Worm (Caenorhabditis elegans): ENCODE data around the gene srg-16.

Gene srg-16

ce11 chrII:12425644-12426222 is 41.2 kb upstream of the srg-16 start, which contains the start of gene daf-22:
Gene daf-22, minus strand, starts transcription at chrII:12425694.
- TF ChIP-seq let-607 (tag; optimal IDR thresholded peaks at IDR 0.05): peak in 1 of 2 experiments; percentile 23
- TF ChIP-seq mel-28 (tag; optimal IDR thresholded peaks at IDR 0.05; ENCODE audit: borderline replicate concordance): no peak
- TF ChIP-seq B0261.1 (tag; optimal IDR thresholded peaks at IDR 0.05): no peak
- no peak for TF ChIP-seq nfya-1 (tag; optimal IDR thresholded peaks at IDR 0.05; ENCODE audit: borderline replicate concordance, insufficient read depth)
- TF ChIP-seq hmg-20 (GFP tag; IDR thresholded peaks at IDR 0.05): no peak
- TF ChIP-seq dox-1 (GFP tag; IDR thresholded peaks at IDR 0.05): no peak
- TF ChIP-seq lsy-27 (tag; optimal IDR thresholded peaks at IDR 0.05; ENCODE audit: borderline replicate concordance, insufficient read depth): no peak
- TF ChIP-seq nhr-80 (tag; optimal IDR thresholded peaks at IDR 0.05): peak; percentile 78
- no peak for TF ChIP-seq ztf-18 (tag; optimal IDR thresholded peaks at IDR 0.05)
- no peak for TF ChIP-seq F57A8.1 (GFP tag; optimal IDR thresholded peaks at IDR 0.05)
- no peak for TF ChIP-seq Y67H2A.10 (GFP tag; conservative IDR thresholded peaks at IDR 0.05)
- TF ChIP-seq B0336.3 (GFP tag; IDR thresholded peaks at IDR 0.05): no peak
- TF ChIP-seq egl-18 (GFP tag; IDR thresholded peaks at IDR 0.05): no peak
- no peak for TF ChIP-seq K12H6.12 (tag; optimal IDR thresholded peaks at IDR 0.05)
- no peak for TF ChIP-seq ceh-91 (GFP tag; IDR thresholded peaks at IDR 0.05)

ce11 chrII:12429743-12430142 is 37.2 kb upstream of the srg-16 start, which contains the start of gene Y57A10C.8:
Gene Y57A10C.8, minus strand, starts transcription at chrII:12429843.
- TF ChIP-seq mcd-1 (GFP tag; IDR thresholded peaks at IDR 0.05) (no peak), mes-4 (tag; optimal IDR thresholded peaks at IDR 0.05) (no peak), let-607 (tag; optimal IDR thresholded peaks at IDR 0.05) (no peak), F55B11.4 (tag; optimal IDR thresholded peaks at IDR 0.05; ENCODE audit: borderline replicate concordance, insufficient read depth) (no peak), dpl-1 (GFP tag; optimal IDR thresholded peaks at IDR 0.05) (no peak), B0035.1 (tag; optimal IDR thresholded peaks at IDR 0.05) (no peak), K12H6.12 (tag; optimal IDR thresholded peaks at IDR 0.05) (no peak), madf-8 (GFP tag; conservative IDR thresholded peaks at IDR 0.05) (no peak), atf-7 (tag; optimal IDR thresholded peaks at IDR 0.05) (no peak), zfh-2 (GFP tag; conservative IDR thresholded peaks at IDR 0.05) (no peak), efl-1 (GFP tag; optimal IDR thresholded peaks at IDR 0.05) (no peak), Y95B8A.8 (GFP tag; IDR thresholded peaks at IDR 0.05) (no peak)

ce11 chrII:12432356-12432755 is 34.6 kb upstream of the srg-16 start, which contains the start of gene dct-12:
Gene dct-12, minus strand, starts transcription at chrII:12432456.
- TF ChIP-seq ceh-91 (GFP tag; IDR thresholded peaks at IDR 0.05): no peak
- TF ChIP-seq snpc-4 (GFP tag; optimal IDR thresholded peaks at IDR 0.05): no peak
- TF ChIP-seq snpc-4 (tag; optimal IDR thresholded peaks at IDR 0.05): peak in 1 of 4 experiments; percentile 35

ce11 chrII:12435202-12435872 is 31.6 kb upstream of the srg-16 start:
- TF ChIP-seq attf-3 (GFP tag; conservative IDR thresholded peaks at IDR 0.05) (no peak), nhr-90 (tag; optimal IDR thresholded peaks at IDR 0.05) (no peak), tbp1 (GFP tag; optimal IDR thresholded peaks at IDR 0.05) (peak; percentile 87), F33H1.4 (GFP tag; IDR thresholded peaks at IDR 0.05) (peak; percentile 22; the same call in 1 of the 2 replicates), ceh-100 (GFP tag; IDR thresholded peaks at IDR 0.05) (no peak), C17E4.6 (GFP tag; IDR thresholded peaks at IDR 0.05) (no peak), hmg-1.2 (GFP tag; IDR thresholded peaks at IDR 0.05) (peak; percentile 23; the same call in 1 of the 2 replicates), hrde-1 (tag; optimal IDR thresholded peaks at IDR 0.05; ENCODE audit: borderline replicate concordance) (no peak), xnd-1 (tag; optimal IDR thresholded peaks at IDR 0.05) (no peak), B0261.1 (tag; optimal IDR thresholded peaks at IDR 0.05) (peak; percentile 61), T07F8.4 (tag; optimal IDR thresholded peaks at IDR 0.05) (no peak), ztf-22 (GFP tag; optimal IDR thresholded peaks at IDR 0.05) (no peak), die-1 (tag; optimal IDR thresholded peaks at IDR 0.05) (peak; percentile 45), mxl-1 (tag; optimal IDR thresholded peaks at IDR 0.05) (no peak), lin-54 (GFP tag; optimal IDR thresholded peaks at IDR 0.05) (no peak), dox-1 (GFP tag; IDR thresholded peaks at IDR 0.05) (peak; percentile 26; the same call in 1 of the 2 replicates), ztf-25 (GFP tag; IDR thresholded peaks at IDR 0.05) (0 out of 2 replicates have a peak, but pooled peaks have one; percentile 32)

Data from whole organism, young adult.